Fruit fly (Drosophila melanogaster) whole organism, adult: ENCODE data around the gene CG9171.
A peak's percentile ranks its signal among the peaks of the same experiment; 100 is the strongest.

Experiments
- CG33017 ChIP-seq: fragments of 200-800 bp; sonication (Bioruptor generic); optimal IDR thresholded peaks from 2 replicates; lab custom pipeline; 2018; ENCODE audit warnings: missing biosample characterization, mild to moderate bottlenecking, missing genetic modification characterization, moderate library complexity
- cic ChIP-seq: fragments of 200-800 bp; sonication (Bioruptor generic); optimal IDR thresholded peaks from 2 replicates; lab custom pipeline; 2017; ENCODE audit warnings: missing biosample characterization, mild to moderate bottlenecking, missing genetic modification characterization, moderate library complexity
- ovo ChIP-seq: fragments of 200-800 bp; sonication (Bioruptor generic); optimal IDR thresholded peaks from 2 replicates; lab custom pipeline; 2016; ENCODE audit warnings: missing biosample characterization, missing genetic modification characterization
- pad ChIP-seq: fragments of 200-800 bp; sonication (Bioruptor generic); optimal IDR thresholded peaks from 3 replicates; lab custom pipeline; 2017; ENCODE audit warnings: missing biosample characterization, missing genetic modification characterization, mild to moderate bottlenecking, moderate library complexity, missing genetic modification reagents
- tj ChIP-seq: fragments of 200-800 bp; sonication (Bioruptor generic); optimal IDR thresholded peaks from 3 replicates; lab custom pipeline; 2017; ENCODE audit warnings: missing biosample characterization, mild to moderate bottlenecking, missing genetic modification characterization, moderate library complexity

- TF ChIP-seq tj (peak; percentile 82), ovo (GFP tag; lab: Kevin White, UChicago) (peak; percentile 24), CG33017 (no peak), cic (peak; percentile 44), pad (GFP tag; lab: Kevin White, UChicago) (no peak)
These were observed 75.5 kb downstream of the CG9171 start, which contains the start of gene CG11030 for dm6 chr2L:5724521-5725023.
